Fruit fly (Drosophila melanogaster): ENCODE results near the gene Tdh.

Gene Tdh

dm6 chr3L:20509121-20509934 is 42.6 kb downstream of the Tdh start (continued):
- TF ChIP-seq disco-r (GFP tag; optimal IDR thresholded peaks at IDR 0.05) = peak; percentile 55
- TF ChIP-seq CG32532 (GFP tag; IDR thresholded peaks at IDR 0.05) = peak; percentile 65; the same call in 1 of the 2 replicates
- peak; percentile 78 for TF ChIP-seq Dek (tag; optimal IDR thresholded peaks at IDR 0.05)
- TF ChIP-seq Spps (tag; optimal IDR thresholded peaks at IDR 0.05) = peak; percentile 56
- peak; percentile 86 for TF ChIP-seq CG12659 (GFP tag; optimal IDR thresholded peaks at IDR 0.05)
- TF ChIP-seq CG2120 (GFP tag; optimal IDR thresholded peaks at IDR 0.05) = peak; percentile 90
- peak; percentile 53 for TF ChIP-seq Atf6 (GFP tag; IDR thresholded peaks at IDR 0.05)
- no peak for TF ChIP-seq corto (GFP tag; optimal IDR thresholded peaks at IDR 0.05)
- peak; percentile 78 for TF ChIP-seq CG4424 (GFP tag; optimal IDR thresholded peaks at IDR 0.05)
- peak; percentile 62 for TF ChIP-seq pum (GFP tag; optimal IDR thresholded peaks at IDR 0.05)
- peak; percentile 53 for TF ChIP-seq Ptx1 (GFP tag; IDR thresholded peaks at IDR 0.05)
- no peak for TF ChIP-seq pros (GFP tag; optimal IDR thresholded peaks at IDR 0.05)
- TF ChIP-seq Jarid2 (GFP tag; optimal IDR thresholded peaks at IDR 0.05) = peak; percentile 16
- peak; percentile 68 for TF ChIP-seq tin (GFP tag; optimal IDR thresholded peaks at IDR 0.05)
- TF ChIP-seq CG3281 (GFP tag; optimal IDR thresholded peaks at IDR 0.05) = peak; percentile 92
- TF ChIP-seq CG11723 (GFP tag; optimal IDR thresholded peaks at IDR 0.05) = peak; percentile 41
- peak; percentile 88 for TF ChIP-seq CG7839 (tag; optimal IDR thresholded peaks at IDR 0.05)
- no peak for TF ChIP-seq Hr39 (optimal IDR thresholded peaks at IDR 0.05)
- TF ChIP-seq pho (GFP tag; optimal IDR thresholded peaks at IDR 0.05) = peak; percentile 85
- no peak for TF ChIP-seq pan (optimal IDR thresholded peaks at IDR 0.05)
- peak in 1 of 2 experiments; percentile 11 for TF ChIP-seq pan (GFP tag; optimal IDR thresholded peaks at IDR 0.05 in 1 of 2, IDR thresholded peaks at IDR 0.05 in 1 of 2)
- no peak for TF ChIP-seq jing (GFP tag; optimal IDR thresholded peaks at IDR 0.05)
- peak; percentile 85 for TF ChIP-seq CG2712 (tag; optimal IDR thresholded peaks at IDR 0.05)
- TF ChIP-seq vvl (GFP tag; IDR thresholded peaks at IDR 0.05) = no peak; the same call in 1 of the 2 replicates
- no peak for TF ChIP-seq trh (GFP tag; optimal IDR thresholded peaks at IDR 0.05)
- peak; percentile 80 for TF ChIP-seq CG6765 (GFP tag; optimal IDR thresholded peaks at IDR 0.05)
- peak; percentile 88 for TF ChIP-seq Med (GFP tag)
- no peak for TF ChIP-seq E2f1 (GFP tag; IDR thresholded peaks at IDR 0.05)
- TF ChIP-seq CG13123 (GFP tag; optimal IDR thresholded peaks at IDR 0.05) = peak; percentile 43
- TF ChIP-seq MTF-1 (GFP tag; optimal IDR thresholded peaks at IDR 0.05; ENCODE audit: borderline replicate concordance) = no peak
- no peak for TF ChIP-seq Oaz (GFP tag; IDR thresholded peaks at IDR 0.05)
- no peak for TF ChIP-seq CG16813 (GFP tag; IDR thresholded peaks at IDR 0.05; ENCODE audit: partially characterized antibody)
- TF ChIP-seq CG9797 (GFP tag; optimal IDR thresholded peaks at IDR 0.05) = no peak
- peak; percentile 78 for TF ChIP-seq caup (GFP tag; optimal IDR thresholded peaks at IDR 0.05; ENCODE audit: severe bottlenecking)
- peak; percentile 80 for TF ChIP-seq gro (GFP tag; optimal IDR thresholded peaks at IDR 0.05)
- TF ChIP-seq CG17328 (GFP tag; IDR thresholded peaks at IDR 0.05) = peak; percentile 25; the same call in 1 of the 2 replicates
- no peak for TF ChIP-seq CTCF (GFP tag; optimal IDR thresholded peaks at IDR 0.05)
- TF ChIP-seq Xbp1 (GFP tag; optimal IDR thresholded peaks at IDR 0.05) = peak; percentile 75
- TF ChIP-seq CG13624 (GFP tag; optimal IDR thresholded peaks at IDR 0.05) = peak; percentile 83
- no peak; the same call in 1 of the 2 replicates for TF ChIP-seq klu (GFP tag; IDR thresholded peaks at IDR 0.05)
- peak; percentile 28 for TF ChIP-seq Lhr (GFP tag; optimal IDR thresholded peaks at IDR 0.05)
- TF ChIP-seq CG11247 (GFP tag; IDR thresholded peaks at IDR 0.05) = no peak
- no peak for TF ChIP-seq hbn (GFP tag; IDR thresholded peaks at IDR 0.05; ENCODE audit: partially characterized antibody)
- no peak for TF ChIP-seq Dbx (GFP tag; IDR thresholded peaks at IDR 0.05)
- peak; percentile 69 for TF ChIP-seq CG7786 (GFP tag; optimal IDR thresholded peaks at IDR 0.05)
- no peak for TF ChIP-seq CG3847 (GFP tag; IDR thresholded peaks at IDR 0.05)
- no peak for TF ChIP-seq D (optimal IDR thresholded peaks at IDR 0.05)
- peak; percentile 70 for TF ChIP-seq D (GFP tag; optimal IDR thresholded peaks at IDR 0.05)
- no peak for TF ChIP-seq CG14014 (GFP tag; IDR thresholded peaks at IDR 0.05)
- peak; percentile 20 for TF ChIP-seq pb (GFP tag; optimal IDR thresholded peaks at IDR 0.05)
- TF ChIP-seq Doc2 (GFP tag; IDR thresholded peaks at IDR 0.05) = no peak
